Fruit fly (Drosophila melanogaster) whole organism, embryonic: ENCODE measurements around the gene CG6149.
A peak's percentile ranks its signal among the peaks of the same experiment; 100 is the strongest.

Experiments used
- CG11456 ChIP-seq: fragments of 200-800 bp; sonication (Bioruptor generic); IDR thresholded peaks from 3 replicates; pipeline ENCODE4 v1.3.6; 2022; ENCODE audit warnings: missing biosample characterization, missing genetic modification characterization
- CG12071 ChIP-seq: fragments of 200-800 bp; sonication (Bioruptor generic); optimal IDR thresholded peaks from 3 replicates; lab custom pipeline; 2018; ENCODE audit warnings: missing biosample characterization, mild to moderate bottlenecking, missing genetic modification characterization
- CG12104 ChIP-seq: fragments of 200-800 bp; sonication (Bioruptor generic); optimal IDR thresholded peaks from 3 replicates; lab custom pipeline; 2016; ENCODE audit warnings: missing biosample characterization, missing genetic modification characterization
- CG13123 ChIP-seq: fragments of 200-800 bp; sonication (Bioruptor generic); optimal IDR thresholded peaks from 2 replicates; lab custom pipeline; 2016; ENCODE audit warnings: missing biosample characterization, missing genetic modification characterization
- CG13296 ChIP-seq: fragments of 200-800 bp; sonication (Bioruptor generic); optimal IDR thresholded peaks from 3 replicates; lab custom pipeline; 2018; ENCODE audit warnings: missing biosample characterization, mild to moderate bottlenecking, missing genetic modification characterization
- CG16863 ChIP-seq: fragments of 200-800 bp; sonication (Bioruptor generic); optimal IDR thresholded peaks from 3 replicates; lab custom pipeline; 2016; ENCODE audit warnings: missing biosample characterization, missing genetic modification characterization
- CG17186 ChIP-seq: fragments of 200-800 bp; sonication (Bioruptor generic); optimal IDR thresholded peaks from 3 replicates; lab custom pipeline; 2017; ENCODE audit warnings: missing biosample characterization, missing genetic modification reagents, missing genetic modification characterization
- CG18764 ChIP-seq: fragments of 200-800 bp; sonication (Bioruptor generic); optimal IDR thresholded peaks from 3 replicates; lab custom pipeline; 2016; ENCODE audit warnings: missing biosample characterization, missing genetic modification characterization
- CG2199 ChIP-seq: fragments of 200-800 bp; sonication (Bioruptor generic); IDR thresholded peaks from 3 replicates; pipeline ENCODE4 v1.3.6; 2022; ENCODE audit warnings: missing biosample characterization, missing genetic modification characterization
- CG32532 ChIP-seq: fragments of 200-800 bp; sonication (Bioruptor generic); IDR thresholded peaks from 2 replicates; pipeline ENCODE4 v1.3.6; 2022; ENCODE audit warnings: missing biosample characterization, missing genetic modification characterization
- CG9215 ChIP-seq: fragments of 200-800 bp; sonication (Bioruptor generic); IDR thresholded peaks from 2 replicates; pipeline ENCODE4 v1.3.6; 2022; ENCODE audit warnings: missing biosample characterization, missing genetic modification characterization
- CHES-1-like ChIP-seq: fragments of 200-800 bp; sonication (Bioruptor generic); optimal IDR thresholded peaks from 2 replicates; lab custom pipeline; 2016; ENCODE audit warnings: missing biosample characterization, missing genetic modification characterization
- Camta ChIP-seq: fragments of 200-800 bp; sonication (Bioruptor generic); optimal IDR thresholded peaks from 2 replicates; lab custom pipeline; 2016; ENCODE audit warnings: missing biosample characterization, missing genetic modification characterization
- Dref ChIP-seq: fragments of 200-800 bp; sonication (Bioruptor generic); IDR thresholded peaks from 2 replicates; pipeline ENCODE4 v1.3.6; 2022; ENCODE audit warnings: missing biosample characterization, missing genetic modification characterization
- E2f2 ChIP-seq: fragments of 200-800 bp; sonication (Bioruptor generic); IDR thresholded peaks from 2 replicates; pipeline ENCODE4 v1.3.6; 2022; ENCODE audit warnings: missing biosample characterization, missing genetic modification characterization
- Eip74EF ChIP-seq, 2 experiments: fragments of 200-800 bp in 1 of 2; fragments of >200 bp in 1 of 2; sonication (Bioruptor generic) in 1 of 2; optimal IDR thresholded peaks; 2 replicates each; lab custom pipeline; 2017 to 2019; ENCODE audit warnings: missing biosample characterization in 2 of 2, missing genetic modification characterization in 2 of 2, mild to moderate bottlenecking in 1 of 2, moderate library complexity in 1 of 2
- Ets65A ChIP-seq: fragments of 200-800 bp; sonication (Bioruptor generic); peaks from one replicate; lab custom pipeline; 2016; ENCODE audit warnings: missing biosample characterization, missing genetic modification characterization
- Fer3 ChIP-seq: fragments of 200-800 bp; sonication (Bioruptor generic); optimal IDR thresholded peaks from 2 replicates; lab custom pipeline; 2018; ENCODE audit warnings: missing biosample characterization, mild to moderate bottlenecking, missing genetic modification characterization, moderate library complexity
- H2.0 ChIP-seq: fragments of 200-800 bp; sonication (Bioruptor generic); IDR thresholded peaks from 2 replicates; pipeline ENCODE4 v1.3.6; 2022; ENCODE audit warnings: missing biosample characterization, missing genetic modification characterization
- Kr ChIP-seq: fragments of 200-800 bp; sonication (Bioruptor generic); optimal IDR thresholded peaks from 2 replicates; lab custom pipeline; 2017; ENCODE audit warnings: missing biosample characterization, mild to moderate bottlenecking, missing genetic modification characterization
- MESR4 ChIP-seq: fragments of 200-800 bp; sonication (Bioruptor generic); optimal IDR thresholded peaks from 2 replicates; lab custom pipeline; 2018; ENCODE audit warnings: missing biosample characterization, mild to moderate bottlenecking, missing genetic modification characterization, moderate library complexity
- Med ChIP-seq: fragments of 200-800 bp; sonication (Bioruptor generic); peaks from one replicate; lab custom pipeline; 2016; ENCODE audit warnings: missing biosample characterization, missing genetic modification characterization, mild to moderate bottlenecking, inconsistent platforms, moderate library complexity
- chinmo ChIP-seq: fragments of 200-800 bp; sonication (Bioruptor generic); IDR thresholded peaks from 4 replicates; pipeline ENCODE4 v1.3.6; 2022; ENCODE audit warnings: missing biosample characterization, missing genetic modification characterization; ENCODE audit not compliant: partially characterized antibody
- chn ChIP-seq: fragments of 200-800 bp; sonication (Bioruptor generic); optimal IDR thresholded peaks from 2 replicates; lab custom pipeline; 2016; ENCODE audit warnings: missing biosample characterization, missing genetic modification characterization
- dan ChIP-seq: fragments of 200-800 bp; sonication (Bioruptor generic); IDR thresholded peaks from 2 replicates; pipeline ENCODE4 v1.3.6; 2022; ENCODE audit warnings: missing biosample characterization, missing genetic modification characterization
- dysf ChIP-seq: fragments of 200-800 bp; sonication (Bioruptor generic); IDR thresholded peaks from 3 replicates; pipeline ENCODE4 v1.3.6; 2022; ENCODE audit warnings: missing biosample characterization, missing genetic modification characterization
- ems ChIP-seq: fragments of 200-800 bp; sonication (Bioruptor generic); optimal IDR thresholded peaks from 3 replicates; lab custom pipeline; 2016; ENCODE audit warnings: missing biosample characterization, missing genetic modification characterization
- exex ChIP-seq: fragments of 200-800 bp; sonication (Bioruptor generic); optimal IDR thresholded peaks from 4 replicates; lab custom pipeline; 2018; ENCODE audit warnings: missing biosample characterization, mild to moderate bottlenecking, missing genetic modification characterization, moderate library complexity
- fd96Cb ChIP-seq: fragments of 200-800 bp; sonication (Bioruptor generic); optimal IDR thresholded peaks from 2 replicates; lab custom pipeline; 2018; ENCODE audit warnings: missing biosample characterization, mild to moderate bottlenecking, missing genetic modification characterization, moderate library complexity
- gem ChIP-seq: fragments of 200-800 bp; sonication (Bioruptor generic); optimal IDR thresholded peaks from 2 replicates; lab custom pipeline; 2019; ENCODE audit warnings: missing biosample characterization, mild to moderate bottlenecking, missing genetic modification characterization, moderate library complexity
- kah ChIP-seq: fragments of 200-800 bp; sonication (Bioruptor generic); optimal IDR thresholded peaks from 2 replicates; lab custom pipeline; 2018; ENCODE audit warnings: missing biosample characterization, mild to moderate bottlenecking, missing genetic modification characterization
- mld ChIP-seq: fragments of 200-800 bp; sonication (Bioruptor generic); IDR thresholded peaks from 3 replicates; pipeline ENCODE4 v1.3.6; 2022; ENCODE audit warnings: missing biosample characterization, missing genetic modification characterization; ENCODE audit not compliant: partially characterized antibody
- peb ChIP-seq: fragments of 200-800 bp; sonication (Bioruptor generic); IDR thresholded peaks from 2 replicates; pipeline ENCODE4 v1.3.6; 2022; ENCODE audit warnings: missing biosample characterization, missing genetic modification characterization
- pfk ChIP-seq: fragments of 200-800 bp; sonication (Bioruptor generic); optimal IDR thresholded peaks from 2 replicates; lab custom pipeline; 2018; ENCODE audit warnings: missing biosample characterization, mild to moderate bottlenecking, missing genetic modification characterization, moderate library complexity
- rib ChIP-seq: fragments of 200-800 bp; sonication (Bioruptor generic); IDR thresholded peaks from 2 replicates; pipeline ENCODE4 v1.3.6; 2022; ENCODE audit warnings: missing biosample characterization, missing genetic modification characterization
- sc ChIP-seq, 3 experiments: fragments of >200 bp in 2 of 3; fragments of 200-800 bp in 1 of 3; sonication (Bioruptor generic) in 1 of 3; optimal IDR thresholded peaks; 2 replicates in 2 of 3; 3 replicates in 1 of 3; lab custom pipeline; 2017; ENCODE audit warnings: mild to moderate bottlenecking in 1 of 3, missing biosample characterization in 1 of 3, missing genetic modification characterization in 1 of 3, missing genetic modification reagents in 1 of 3
- sens ChIP-seq: fragments of 200-800 bp; sonication (Bioruptor generic); peaks from one replicate; lab custom pipeline; 2016; ENCODE audit warnings: missing biosample characterization, missing genetic modification characterization
- sr ChIP-seq: fragments of 200-800 bp; sonication (Bioruptor generic); IDR thresholded peaks from 3 replicates; pipeline ENCODE4 v1.3.6; 2022; ENCODE audit warnings: missing biosample characterization, missing genetic modification characterization
- stwl ChIP-seq: fragments of 200-800 bp; sonication (Bioruptor generic); optimal IDR thresholded peaks from 3 replicates; lab custom pipeline; 2018; ENCODE audit warnings: missing biosample characterization, mild to moderate bottlenecking, missing genetic modification characterization, moderate library complexity
- vvl ChIP-seq: fragments of 200-800 bp; sonication (Bioruptor generic); IDR thresholded peaks from 2 replicates; pipeline ENCODE4 v1.3.6; 2022; ENCODE audit warnings: missing biosample characterization, missing genetic modification characterization

The CG6149 gene

DNA sequence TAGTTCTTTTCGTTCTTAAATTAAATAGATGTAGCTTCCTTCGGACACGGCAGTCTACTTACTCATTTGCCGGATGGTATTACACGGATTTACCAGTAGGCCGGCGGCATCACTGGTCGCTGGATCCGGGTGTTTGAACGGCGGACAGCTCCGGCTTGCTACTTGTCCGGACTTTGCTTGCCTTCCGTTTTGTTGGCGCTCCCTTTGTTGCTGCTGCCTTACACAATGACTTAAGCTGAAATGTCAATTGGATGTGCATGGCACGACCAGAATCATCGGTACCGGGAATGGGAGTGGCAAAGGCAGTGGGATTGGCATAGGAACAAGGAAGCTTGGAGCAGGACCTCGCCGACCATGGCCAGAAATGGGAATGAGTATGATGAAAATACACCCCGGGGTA, 45.0 kb upstream of the CG6149 start:
- TF ChIP-seq stwl, result no peak
- TF ChIP-seq chinmo, result no peak
- no peak for TF ChIP-seq CG18764 (GFP tag; lab: Kevin White, UChicago)
- 0 out of 3 replicates have a peak, but pooled peaks have one; percentile 4 for TF ChIP-seq sr (GFP tag; lab: Robert Waterston, UW)
- no peak for TF ChIP-seq CG13296 (GFP tag; lab: Kevin White, UChicago)
- TF ChIP-seq Eip74EF (GFP tag; optimal IDR thresholded peaks at IDR 0.05; lab: Kevin White, UChicago), result no peak
- TF ChIP-seq CG32532 (GFP tag; lab: Robert Waterston, UW), result no peak
- no peak for TF ChIP-seq CHES-1-like
- no peak for TF ChIP-seq chn
- no peak for TF ChIP-seq vvl (GFP tag; lab: Robert Waterston, UW)
- 0 out of 3 replicates have a peak, but pooled peaks have one; percentile 13 for TF ChIP-seq dysf (GFP tag; lab: Robert Waterston, UW)
- peak; percentile 53 for TF ChIP-seq Med (GFP tag; lab: Kevin White, UChicago)
- no peak for TF ChIP-seq rib (GFP tag; lab: Robert Waterston, UW)
- TF ChIP-seq dan (GFP tag; lab: Robert Waterston, UW), result no peak
- TF ChIP-seq peb (GFP tag; lab: Robert Waterston, UW), result no peak
- no peak for TF ChIP-seq Fer3
- TF ChIP-seq CG13123 (GFP tag; lab: Kevin White, UChicago), result no peak
- TF ChIP-seq CG2199 (GFP tag; lab: Robert Waterston, UW), result no peak
- peak; percentile 80 for TF ChIP-seq Ets65A (GFP tag; lab: Kevin White, UChicago)
- 0 out of 3 replicates have a peak, but pooled peaks have one; percentile 13 for TF ChIP-seq CG11456 (GFP tag; lab: Robert Waterston, UW)

DNA sequence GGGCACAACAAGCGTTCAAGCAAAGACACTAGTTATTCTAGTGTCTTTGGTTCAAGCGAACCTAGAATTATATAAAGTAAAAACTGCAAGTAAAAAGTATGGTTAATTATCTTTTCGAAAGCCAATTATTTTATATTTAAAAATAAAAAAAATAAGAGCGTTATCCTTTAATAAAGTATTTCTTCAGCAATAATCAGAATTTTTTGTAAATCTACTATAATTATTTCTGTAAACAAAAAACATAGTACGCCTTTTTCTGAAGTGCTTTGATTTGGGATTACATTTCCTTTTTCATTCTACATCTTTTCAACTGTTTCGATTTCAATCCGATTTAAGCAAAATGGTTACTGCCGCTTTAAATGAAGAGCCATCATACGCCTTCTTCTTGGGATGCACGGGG, 39.4 kb upstream of the CG6149 start, which contains the start of gene Vha16-2:
Vha16-2 (plus strand) TSS at position 301 of the 400 bp plus-strand sequence.
- TF ChIP-seq fd96Cb (tag; lab: Kevin White, UChicago) (no peak), CG17186 (GFP tag; lab: Kevin White, UChicago) (no peak), E2f2 (GFP tag; lab: Robert Waterston, UW) (no peak), ems (GFP tag; lab: Kevin White, UChicago) (no peak), sc (optimal IDR thresholded peaks at IDR 0.05; lab: Kevin White, UChicago) (no peak), sc (GFP tag; optimal IDR thresholded peaks at IDR 0.05; lab: Kevin White, UChicago) (no peak), kah (GFP tag; lab: Kevin White, UChicago) (no peak), mld (GFP tag; lab: Robert Waterston, UW) (no peak)

DNA sequence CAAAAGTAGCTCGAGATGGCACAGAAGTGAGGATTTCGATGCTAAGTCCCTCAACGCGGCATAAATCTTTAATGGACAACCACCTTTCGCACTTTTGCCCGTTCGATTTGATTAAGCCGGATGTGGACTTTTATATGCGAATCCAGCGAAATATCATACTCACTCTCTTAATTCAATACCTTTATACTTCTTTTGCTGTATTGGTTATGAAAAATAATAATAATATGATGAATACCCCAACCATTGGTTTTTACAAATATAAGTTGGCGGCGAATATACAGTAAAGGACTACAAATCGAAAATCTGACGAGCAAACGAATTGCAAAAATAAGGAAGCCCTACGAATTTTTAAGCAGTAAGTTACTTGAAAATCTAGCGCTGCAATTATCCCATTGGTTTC, 37.7 kb upstream of the CG6149 start, which contains the start of gene Vha16-3:
Vha16-3 (plus strand) TSS at position 301 of the 400 bp plus-strand sequence.
- no peak for TF ChIP-seq pfk (GFP tag; lab: Kevin White, UChicago)
- TF ChIP-seq MESR4 (GFP tag; lab: Kevin White, UChicago), result no peak
- TF ChIP-seq sens (GFP tag; lab: Kevin White, UChicago), result no peak
- TF ChIP-seq CG12104 (GFP tag; lab: Kevin White, UChicago), result no peak
- no peak for TF ChIP-seq Kr
- no peak for TF ChIP-seq CG9215 (GFP tag; lab: Robert Waterston, UW)
- TF ChIP-seq CG16863, result no peak
- TF ChIP-seq peb (GFP tag; lab: Robert Waterston, UW), result no peak
- no peak for TF ChIP-seq Camta (GFP tag; lab: Kevin White, UChicago)
- no peak for TF ChIP-seq exex (tag; lab: Kevin White, UChicago)
- no peak for TF ChIP-seq Dref (GFP tag; lab: Robert Waterston, UW)
- TF ChIP-seq H2.0 (GFP tag; lab: Robert Waterston, UW), result no peak
- TF ChIP-seq gem, result no peak
- TF ChIP-seq CG12071, result no peak
